Fruit fly (Drosophila melanogaster) whole organism, embryonic: ENCODE data around the gene CG43131.

Source experiments
- Bdp1 ChIP-seq: fragments of 200-800 bp; sonication (Bioruptor generic); optimal IDR thresholded peaks from 3 replicates; lab custom pipeline; 2016; ENCODE audit warnings: missing biosample characterization, missing genetic modification characterization
- Bteb2 ChIP-seq: fragments of 200-800 bp; sonication (Bioruptor generic); optimal IDR thresholded peaks from 2 replicates; lab custom pipeline; 2016; ENCODE audit warnings: missing biosample characterization, missing genetic modification characterization
- CG10274 ChIP-seq: fragments of 200-800 bp; sonication (Bioruptor generic); optimal IDR thresholded peaks from 3 replicates; lab custom pipeline; 2017; ENCODE audit warnings: missing biosample characterization, mild to moderate bottlenecking, missing genetic modification characterization
- CG10462 ChIP-seq: fragments of 200-800 bp; sonication (Bioruptor generic); optimal IDR thresholded peaks from 2 replicates; lab custom pipeline; 2016; ENCODE audit warnings: missing biosample characterization, missing genetic modification characterization
- CG11695 ChIP-seq: fragments of 200-800 bp; sonication (Bioruptor generic); IDR thresholded peaks from 3 replicates; pipeline ENCODE4 v1.3.6; 2022; ENCODE audit warnings: missing biosample characterization, missing genetic modification characterization
- CG12219 ChIP-seq: fragments of 200-800 bp; sonication (Bioruptor generic); optimal IDR thresholded peaks from 3 replicates; lab custom pipeline; 2018; ENCODE audit warnings: missing biosample characterization, mild to moderate bottlenecking, missing genetic modification characterization
- CG12391 ChIP-seq: fragments of 200-800 bp; sonication (Bioruptor generic); optimal IDR thresholded peaks from 3 replicates; lab custom pipeline; 2018; ENCODE audit warnings: missing biosample characterization, mild to moderate bottlenecking, missing genetic modification characterization, moderate library complexity
- CG15696 ChIP-seq: fragments of 200-800 bp; sonication (Bioruptor generic); optimal IDR thresholded peaks from 2 replicates; lab custom pipeline; 2019; ENCODE audit warnings: missing biosample characterization, mild to moderate bottlenecking, missing genetic modification characterization, moderate library complexity
- CG1602 ChIP-seq: fragments of 200-800 bp; sonication (Bioruptor generic); optimal IDR thresholded peaks from 3 replicates; lab custom pipeline; 2016; ENCODE audit warnings: missing biosample characterization, missing genetic modification characterization
- CG1647 ChIP-seq: fragments of 200-800 bp; sonication (Bioruptor generic); optimal IDR thresholded peaks from 3 replicates; lab custom pipeline; 2016; ENCODE audit warnings: missing biosample characterization, missing genetic modification characterization
- CG16779 ChIP-seq: fragments of 200-800 bp; sonication (Bioruptor generic); IDR thresholded peaks from 2 replicates; pipeline ENCODE4 v1.3.6; 2022; ENCODE audit warnings: missing biosample characterization, missing genetic modification characterization
- CG17328 ChIP-seq: fragments of 200-800 bp; sonication (Bioruptor generic); IDR thresholded peaks from 2 replicates; pipeline ENCODE4 v1.3.6; 2022; ENCODE audit warnings: missing biosample characterization, missing genetic modification characterization
- CG30403 ChIP-seq: fragments of 200-800 bp; sonication (Bioruptor generic); optimal IDR thresholded peaks from 3 replicates; lab custom pipeline; 2016; ENCODE audit warnings: missing biosample characterization, missing genetic modification characterization
- CG3838 ChIP-seq: fragments of 200-800 bp; sonication (Bioruptor generic); optimal IDR thresholded peaks from 3 replicates; lab custom pipeline; 2016; ENCODE audit warnings: missing biosample characterization, missing genetic modification characterization
- CG6654 ChIP-seq: fragments of 200-800 bp; sonication (Bioruptor generic); optimal IDR thresholded peaks from 2 replicates; lab custom pipeline; 2017; ENCODE audit warnings: missing biosample characterization, mild to moderate bottlenecking, missing genetic modification characterization
- CG7786 ChIP-seq: fragments of 200-800 bp; sonication (Bioruptor generic); optimal IDR thresholded peaks from 2 replicates; lab custom pipeline; 2016; ENCODE audit warnings: missing biosample characterization, missing genetic modification characterization
- CG9215 ChIP-seq: fragments of 200-800 bp; sonication (Bioruptor generic); IDR thresholded peaks from 2 replicates; pipeline ENCODE4 v1.3.6; 2022; ENCODE audit warnings: missing biosample characterization, missing genetic modification characterization
- CG9609 ChIP-seq: fragments of 200-800 bp; sonication (Bioruptor generic); optimal IDR thresholded peaks from 3 replicates; lab custom pipeline; 2016; ENCODE audit warnings: missing biosample characterization, missing genetic modification characterization
- CG9797 ChIP-seq: fragments of 200-800 bp; sonication (Bioruptor generic); optimal IDR thresholded peaks from 3 replicates; lab custom pipeline; 2018; ENCODE audit warnings: missing biosample characterization, mild to moderate bottlenecking, missing genetic modification characterization
- CG9817 ChIP-seq: fragments of 200-800 bp; sonication (Bioruptor generic); optimal IDR thresholded peaks from 2 replicates; lab custom pipeline; 2018; ENCODE audit warnings: missing biosample characterization, mild to moderate bottlenecking, missing genetic modification characterization, moderate library complexity
- Chrac-16 ChIP-seq: fragments of 200-800 bp; sonication (Bioruptor generic); optimal IDR thresholded peaks from 3 replicates; lab custom pipeline; 2016; ENCODE audit warnings: missing biosample characterization, missing genetic modification characterization
- Dad ChIP-seq: fragments of 200-800 bp; sonication (Bioruptor generic); optimal IDR thresholded peaks from 3 replicates; lab custom pipeline; 2016; ENCODE audit warnings: missing biosample characterization, missing genetic modification characterization
- Ets65A ChIP-seq: fragments of 200-800 bp; sonication (Bioruptor generic); peaks from one replicate; lab custom pipeline; 2016; ENCODE audit warnings: missing biosample characterization, missing genetic modification characterization
- Jarid2 ChIP-seq: fragments of 200-800 bp; sonication (Bioruptor generic); optimal IDR thresholded peaks from 3 replicates; lab custom pipeline; 2017; ENCODE audit warnings: mild to moderate bottlenecking, missing biosample characterization, missing genetic modification reagents, missing genetic modification characterization
- Med ChIP-seq: fragments of 200-800 bp; sonication (Bioruptor generic); peaks from one replicate; lab custom pipeline; 2016; ENCODE audit warnings: missing biosample characterization, missing genetic modification characterization, mild to moderate bottlenecking, inconsistent platforms, moderate library complexity
- Nf-YC ChIP-seq: fragments of 200-800 bp; optimal IDR thresholded peaks from 3 replicates; lab custom pipeline; 2019; ENCODE audit warnings: missing biosample characterization, mild to moderate bottlenecking, missing genetic modification characterization, moderate library complexity
- Vsx1 ChIP-seq: fragments of 200-800 bp; sonication (Bioruptor generic); optimal IDR thresholded peaks from 2 replicates; lab custom pipeline; 2017; ENCODE audit warnings: missing biosample characterization, mild to moderate bottlenecking, missing genetic modification characterization, missing genetic modification reagents
- amos ChIP-seq: fragments of 200-800 bp; sonication (Bioruptor generic); IDR thresholded peaks from 2 replicates; pipeline ENCODE4 v1.3.6; 2022; ENCODE audit warnings: missing biosample characterization, missing genetic modification characterization; ENCODE audit not compliant: partially characterized antibody
- ash1 ChIP-seq: fragments of 200-800 bp; sonication (Bioruptor generic); optimal IDR thresholded peaks from 2 replicates; lab custom pipeline; 2018; ENCODE audit warnings: missing biosample characterization, mild to moderate bottlenecking, missing genetic modification characterization
- az2 ChIP-seq: fragments of 200-800 bp; sonication (Bioruptor generic); optimal IDR thresholded peaks from 3 replicates; lab custom pipeline; 2016; ENCODE audit warnings: missing biosample characterization, missing genetic modification characterization
- bab2 ChIP-seq: fragments of 200-800 bp; sonication (Bioruptor generic); optimal IDR thresholded peaks from 2 replicates; lab custom pipeline; 2016; ENCODE audit warnings: missing biosample characterization, missing genetic modification characterization
- br ChIP-seq: fragments of >200 bp; optimal IDR thresholded peaks from 2 replicates; lab custom pipeline; 2017
- cas ChIP-seq: fragments of 200-800 bp; sonication (Bioruptor generic); IDR thresholded peaks from 2 replicates; pipeline ENCODE4 v1.3.6; 2022; ENCODE audit warnings: missing biosample characterization, missing genetic modification characterization
- eve ChIP-seq, 2 experiments: fragments of >200 bp; optimal IDR thresholded peaks; 2 replicates each; lab custom pipeline; 2017; ENCODE audit warnings: missing biosample characterization in 2 of 2, missing genetic modification characterization in 2 of 2
- eyg ChIP-seq: fragments of 200-800 bp; sonication (Bioruptor generic); optimal IDR thresholded peaks from 3 replicates; lab custom pipeline; 2016; ENCODE audit warnings: missing biosample characterization, missing genetic modification characterization
- fd64A ChIP-seq: fragments of 200-800 bp; sonication (Bioruptor generic); optimal IDR thresholded peaks from 3 replicates; lab custom pipeline; 2018; ENCODE audit warnings: missing biosample characterization, mild to moderate bottlenecking, missing genetic modification characterization
- ftz-f1 ChIP-seq: fragments of 200-800 bp; sonication (Bioruptor generic); optimal IDR thresholded peaks from 2 replicates; lab custom pipeline; 2016; ENCODE audit warnings: missing biosample characterization, missing genetic modification characterization
- gcm ChIP-seq: fragments of 200-800 bp; sonication (Bioruptor generic); optimal IDR thresholded peaks from 2 replicates; lab custom pipeline; 2019; ENCODE audit warnings: missing biosample characterization, mild to moderate bottlenecking, missing genetic modification characterization, moderate library complexity
- gro ChIP-seq: fragments of 200-800 bp; sonication (Bioruptor generic); optimal IDR thresholded peaks from 2 replicates; lab custom pipeline; 2016; ENCODE audit warnings: missing biosample characterization, missing genetic modification characterization
- h ChIP-seq: fragments of >200 bp; optimal IDR thresholded peaks from 2 replicates; lab custom pipeline; 2017
- hth ChIP-seq: fragments of >200 bp; optimal IDR thresholded peaks from 2 replicates; lab custom pipeline; 2017; ENCODE audit warnings: inconsistent platforms
- kay ChIP-seq: fragments of 200-800 bp; sonication (Bioruptor generic); optimal IDR thresholded peaks from 2 replicates; lab custom pipeline; 2016; ENCODE audit warnings: missing biosample characterization, missing genetic modification characterization
- lab ChIP-seq: fragments of 200-800 bp; sonication (Bioruptor generic); optimal IDR thresholded peaks from 3 replicates; lab custom pipeline; 2017; ENCODE audit warnings: missing biosample characterization, missing genetic modification characterization, mild to moderate bottlenecking, moderate library complexity, missing genetic modification reagents
- lola ChIP-seq, 3 experiments: fragments of >200 bp in 2 of 3; fragments of 200-800 bp in 1 of 3; sonication (Bioruptor generic) in 1 of 3; optimal IDR thresholded peaks; 2 replicates each; lab custom pipeline; 2017 to 2019; ENCODE audit warnings: missing biosample characterization in 3 of 3, missing genetic modification characterization in 3 of 3, mild to moderate bottlenecking in 1 of 3, moderate library complexity in 1 of 3
- mirr ChIP-seq: fragments of 200-800 bp; sonication (Bioruptor generic); optimal IDR thresholded peaks from 3 replicates; lab custom pipeline; 2018; ENCODE audit warnings: missing biosample characterization, mild to moderate bottlenecking, missing genetic modification characterization
- prd ChIP-seq, 3 experiments: fragments of >200 bp in 2 of 3; fragments of 200-800 bp in 1 of 3; sonication (Bioruptor generic) in 1 of 3; optimal IDR thresholded peaks in 2 of 3; IDR thresholded peaks in 1 of 3; 2 replicates in 2 of 3; 3 replicates in 1 of 3; pipeline versions ENCODE4 v1.3.6 to Lab custom; 2017 to 2022; ENCODE audit warnings: missing biosample characterization in 1 of 3, missing genetic modification characterization in 1 of 3
- row ChIP-seq: fragments of 200-800 bp; sonication (Bioruptor generic); IDR thresholded peaks from 3 replicates; pipeline ENCODE4 v1.3.6; 2022; ENCODE audit warnings: missing biosample characterization, missing genetic modification characterization
- run ChIP-seq: fragments of 200-800 bp; sonication (Bioruptor generic); optimal IDR thresholded peaks from 3 replicates; lab custom pipeline; 2018; ENCODE audit warnings: missing biosample characterization, mild to moderate bottlenecking, missing genetic modification characterization
- salm ChIP-seq: fragments of 200-800 bp; sonication (Bioruptor generic); optimal IDR thresholded peaks from 2 replicates; lab custom pipeline; 2018; ENCODE audit warnings: missing biosample characterization, mild to moderate bottlenecking, missing genetic modification characterization
- sens ChIP-seq: fragments of 200-800 bp; sonication (Bioruptor generic); peaks from one replicate; lab custom pipeline; 2016; ENCODE audit warnings: missing biosample characterization, missing genetic modification characterization
- tll ChIP-seq, 2 experiments: fragments of 200-800 bp in 1 of 2; fragments of >200 bp in 1 of 2; sonication (Bioruptor generic) in 1 of 2; optimal IDR thresholded peaks; 2 replicates each; lab custom pipeline; 2017 to 2019; ENCODE audit warnings: missing biosample characterization in 2 of 2, missing genetic modification characterization in 2 of 2, mild to moderate bottlenecking in 1 of 2, moderate library complexity in 1 of 2
- tx ChIP-seq: fragments of 200-800 bp; sonication (Bioruptor generic); optimal IDR thresholded peaks from 2 replicates; lab custom pipeline; 2016; ENCODE audit warnings: missing biosample characterization, missing genetic modification characterization

CG43131 gene

dm6 chr3R:5086471-5086821 lies 22.5 kb downstream of the CG43131 start (continued):
- no peak for TF ChIP-seq cas (GFP tag; lab: Robert Waterston, UW)
- TF ChIP-seq mirr: no peak
- no peak for TF ChIP-seq CG1647
- peak; percentile 11 for TF ChIP-seq bab2 (GFP tag; lab: Kevin White, UChicago)
- TF ChIP-seq Dad (GFP tag; lab: Kevin White, UChicago): peak; percentile 1
- no peak for TF ChIP-seq CG12391 (tag; lab: Kevin White, UChicago)
- no peak for TF ChIP-seq salm (tag; lab: Kevin White, UChicago)
- no peak for TF ChIP-seq CG9817 (tag; lab: Kevin White, UChicago)
- no peak for TF ChIP-seq row
- no peak for TF ChIP-seq CG12219 (GFP tag; lab: Kevin White, UChicago)
- TF ChIP-seq CG9215 (GFP tag; lab: Robert Waterston, UW): no peak
- TF ChIP-seq, all 482 proteins: peak for 47

- TF ChIP-seq CG6654 (no peak), eve (GFP tag; optimal IDR thresholded peaks at IDR 0.05; lab: Kevin White, UChicago) (peak in 1 of 2 experiments; percentile 18), CG30403 (GFP tag; lab: Kevin White, UChicago) (no peak), CG7786 (GFP tag; lab: Kevin White, UChicago) (no peak), lab (GFP tag; lab: Kevin White, UChicago) (no peak), Vsx1 (GFP tag; lab: Kevin White, UChicago) (no peak), CG9609 (GFP tag; lab: Kevin White, UChicago) (peak; percentile 17), br (lab: Kevin White, UChicago) (no peak), tx (no peak), prd (optimal IDR thresholded peaks at IDR 0.05; lab: Kevin White, UChicago) (no peak), prd (GFP tag; IDR thresholded peaks at IDR 0.05; lab: Robert Waterston, UW) (0 out of 3 replicates have a peak, but pooled peaks have one; percentile 15), az2 (GFP tag; lab: Kevin White, UChicago) (no peak), CG10462 (no peak), Nf-YC (tag; lab: Kevin White, UChicago) (no peak), Ets65A (GFP tag; lab: Kevin White, UChicago) (peak; percentile 41), CG15696 (tag; lab: Kevin White, UChicago) (no peak), CG17328 (GFP tag; lab: Robert Waterston, UW) (no peak), tll (GFP tag; optimal IDR thresholded peaks at IDR 0.05; lab: Kevin White, UChicago) (no peak), CG10274 (GFP tag; lab: Kevin White, UChicago) (no peak), Jarid2 (no peak), sens (peak; percentile 59), kay (GFP tag; lab: Kevin White, UChicago) (no peak), amos (no peak), h (lab: Kevin White, UChicago) (no peak), ash1 (GFP tag; lab: Kevin White, UChicago) (peak; percentile 4), eyg (no peak), gro (no peak), hth (lab: Kevin White, UChicago) (no peak), Bdp1 (no peak), lola (GFP tag; optimal IDR thresholded peaks at IDR 0.05; lab: Kevin White, UChicago) (no peak), ftz-f1 (GFP tag; lab: Kevin White, UChicago) (no peak), Chrac-16 (GFP tag; lab: Kevin White, UChicago) (no peak), CG11695 (GFP tag; lab: Robert Waterston, UW) (0 out of 3 replicates have a peak, but pooled peaks have one; percentile 27), Bteb2 (no peak), gcm (GFP tag; lab: Kevin White, UChicago) (no peak), fd64A (no peak), Med (GFP tag; lab: Kevin White, UChicago) (peak; percentile 75), CG16779 (GFP tag; lab: Robert Waterston, UW) (no peak), CG3838 (no peak), CG9797 (no peak), CG1602 (GFP tag; lab: Kevin White, UChicago) (no peak), run (no peak)
Observed at dm6 chr3R:5085381-5085780, 23.6 kb downstream of the CG43131 start.
